Worm (Caenorhabditis elegans) whole organism, L3 larva: ENCODE measurements around the gene K08D12.8.

Experiments used
- R02D3.7 ChIP-seq: fragments of 150-350 bp; optimal IDR thresholded peaks from 2 replicates; lab custom pipeline; 2014; ENCODE audit warnings: missing biosample characterization, missing genetic modification characterization
- ZK546.5 ChIP-seq: sonication (generic microtip); optimal IDR thresholded peaks from 2 replicates; lab custom pipeline; 2017; ENCODE audit warnings: missing biosample characterization, missing genetic modification characterization
- aly-2 ChIP-seq: fragments of 150-350 bp; optimal IDR thresholded peaks from 2 replicates; lab custom pipeline; 2014; ENCODE audit warnings: missing biosample characterization, missing genetic modification characterization
- ama-1 ChIP-seq: fragments of 150-350 bp; optimal IDR thresholded peaks from 2 replicates; lab custom pipeline; 2018
- ceh-16 ChIP-seq: sonication (generic microtip); optimal IDR thresholded peaks from 2 replicates; lab custom pipeline; 2017; ENCODE audit warnings: missing biosample characterization, missing genetic modification characterization
- ceh-28 ChIP-seq: fragments of 150-350 bp; optimal IDR thresholded peaks from 2 replicates; lab custom pipeline; 2014; ENCODE audit warnings: missing biosample characterization, missing genetic modification reagents, missing genetic modification characterization
- ceh-9 ChIP-seq: sonication (generic microtip); optimal IDR thresholded peaks from 2 replicates; lab custom pipeline; 2018; ENCODE audit warnings: missing biosample characterization, missing genetic modification characterization
- egl-27 ChIP-seq: sonication (generic microtip); optimal IDR thresholded peaks from 4 replicates; lab custom pipeline; 2017; ENCODE audit warnings: missing biosample characterization, missing genetic modification reagents, missing genetic modification characterization
- egl-5 ChIP-seq: fragments of 150-350 bp; optimal IDR thresholded peaks from 2 replicates; lab custom pipeline; 2017; ENCODE audit warnings: missing biosample characterization, missing genetic modification reagents, missing genetic modification characterization, inconsistent platforms
- elt-1 ChIP-seq: fragments of 150-350 bp; optimal IDR thresholded peaks from 2 replicates; lab custom pipeline; 2014; ENCODE audit warnings: missing biosample characterization, missing genetic modification characterization
- elt-3 ChIP-seq, 3 experiments: fragments of 150-350 bp in 1 of 3; sonication (generic microtip) in 2 of 3; optimal IDR thresholded peaks; 2 replicates in 2 of 3; 4 replicates in 1 of 3; lab custom pipeline; 2014 to 2017; ENCODE audit warnings: missing biosample characterization in 3 of 3, missing genetic modification characterization in 3 of 3
- fkh-10 ChIP-seq: sonication (generic microtip); optimal IDR thresholded peaks from 2 replicates; lab custom pipeline; 2017; ENCODE audit warnings: missing biosample characterization, missing genetic modification reagents, missing genetic modification characterization
- fkh-2 ChIP-seq: fragments of 150-350 bp; optimal IDR thresholded peaks from 2 replicates; lab custom pipeline; 2014; ENCODE audit warnings: missing biosample characterization, missing genetic modification reagents, missing genetic modification characterization
- hmg-11 ChIP-seq: sonication (generic microtip); optimal IDR thresholded peaks from 2 replicates; lab custom pipeline; 2016; ENCODE audit warnings: missing genetic modification characterization, missing compliant biosample characterization
- jun-1 ChIP-seq: fragments of 150-350 bp; optimal IDR thresholded peaks from 2 replicates; lab custom pipeline; 2014; ENCODE audit warnings: missing biosample characterization, missing genetic modification reagents, missing genetic modification characterization
- lin-15B ChIP-seq: fragments of 150-350 bp; optimal IDR thresholded peaks from 2 replicates; lab custom pipeline; 2014; ENCODE audit warnings: missing biosample characterization, missing genetic modification characterization
- lin-39 ChIP-seq: fragments of 150-350 bp; optimal IDR thresholded peaks from 2 replicates; lab custom pipeline; 2018; ENCODE audit warnings: missing biosample characterization, missing genetic modification reagents, missing genetic modification characterization
- lsy-12 ChIP-seq: sonication (generic microtip); optimal IDR thresholded peaks from 2 replicates; lab custom pipeline; 2016; ENCODE audit warnings: mild to moderate bottlenecking, missing genetic modification characterization, missing compliant biosample characterization
- nfya-1 ChIP-seq: sonication (generic microtip); optimal IDR thresholded peaks from 2 replicates; lab custom pipeline; 2017; ENCODE audit warnings: missing genetic modification characterization, mild to moderate bottlenecking, missing compliant biosample characterization, antibody characterized with exemption, moderate library complexity; ENCODE audit not compliant: insufficient read depth
- nhr-11 ChIP-seq: fragments of 150-350 bp; optimal IDR thresholded peaks from 2 replicates; lab custom pipeline; 2014; ENCODE audit warnings: missing biosample characterization, missing genetic modification characterization
- nhr-12 ChIP-seq: fragments of 150-350 bp; optimal IDR thresholded peaks from 2 replicates; lab custom pipeline; 2014; ENCODE audit warnings: missing biosample characterization, missing genetic modification characterization
- nhr-23 ChIP-seq: fragments of 150-350 bp; optimal IDR thresholded peaks from 2 replicates; lab custom pipeline; 2014; ENCODE audit warnings: missing biosample characterization, missing genetic modification reagents, missing genetic modification characterization
- nhr-25 ChIP-seq: sonication (generic microtip); optimal IDR thresholded peaks from 2 replicates; lab custom pipeline; 2017; ENCODE audit warnings: missing biosample characterization, missing genetic modification characterization
- nhr-43 ChIP-seq: sonication (generic microtip); optimal IDR thresholded peaks from 2 replicates; lab custom pipeline; 2016; ENCODE audit warnings: mild to moderate bottlenecking, missing genetic modification characterization, missing compliant biosample characterization; ENCODE audit not compliant: poor library complexity, severe bottlenecking
- nhr-67 ChIP-seq: fragments of 150-350 bp; optimal IDR thresholded peaks from 2 replicates; lab custom pipeline; 2014; ENCODE audit warnings: missing biosample characterization, missing genetic modification characterization
- nhr-76 ChIP-seq: fragments of 150-350 bp; sonication (generic microtip); optimal IDR thresholded peaks from 5 replicates; lab custom pipeline; 2014; ENCODE audit warnings: missing biosample characterization, missing genetic modification characterization
- nhr-77 ChIP-seq: fragments of 150-350 bp; optimal IDR thresholded peaks from 2 replicates; lab custom pipeline; 2014; ENCODE audit warnings: missing biosample characterization, missing genetic modification characterization
- pqm-1 ChIP-seq: fragments of 150-350 bp; optimal IDR thresholded peaks from 2 replicates; lab custom pipeline; 2017; ENCODE audit warnings: missing biosample characterization, missing genetic modification characterization, inconsistent platforms
- sea-2 ChIP-seq: fragments of 150-350 bp; sonication (generic microtip); optimal IDR thresholded peaks from 4 replicates; lab custom pipeline; 2014; ENCODE audit warnings: missing biosample characterization, missing genetic modification reagents, missing genetic modification characterization
- snpc-4 ChIP-seq: fragments of 150-350 bp; optimal IDR thresholded peaks from 2 replicates; lab custom pipeline; 2014; ENCODE audit warnings: missing biosample characterization, missing genetic modification characterization
- tbx-2 ChIP-seq: sonication (generic microtip); optimal IDR thresholded peaks from 2 replicates; lab custom pipeline; 2016; ENCODE audit warnings: mild to moderate bottlenecking, missing genetic modification characterization, missing compliant biosample characterization
- zag-1 ChIP-seq: fragments of 150-350 bp; optimal IDR thresholded peaks from 2 replicates; lab custom pipeline; 2014; ENCODE audit warnings: missing biosample characterization, missing genetic modification characterization
- ztf-11 ChIP-seq: fragments of 150-350 bp; optimal IDR thresholded peaks from 2 replicates; lab custom pipeline; 2014; ENCODE audit warnings: missing biosample characterization, missing genetic modification characterization
- ztf-4 ChIP-seq: fragments of 150-350 bp; optimal IDR thresholded peaks from 2 replicates; lab custom pipeline; 2014; ENCODE audit warnings: missing biosample characterization, missing genetic modification characterization

The K08D12.8 gene

DNA sequence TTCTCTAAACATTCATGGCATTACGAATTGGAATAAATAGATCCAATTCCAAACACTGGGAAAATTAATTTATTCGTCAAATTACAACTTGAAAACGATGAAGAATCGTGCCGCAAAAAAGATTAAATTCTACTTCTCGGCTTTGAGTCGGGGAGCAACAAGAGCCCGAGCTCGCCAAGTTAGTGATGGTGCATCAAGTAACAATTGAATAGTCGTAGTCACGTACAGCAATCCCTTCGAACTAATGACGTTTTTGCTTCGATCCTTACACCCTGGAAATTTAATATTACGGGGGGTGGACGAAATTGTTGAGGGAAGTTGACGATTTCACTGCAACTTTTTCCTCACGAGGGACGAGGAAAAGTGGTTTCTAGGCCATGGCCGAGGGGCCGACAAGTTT is 34.3 kb upstream of the K08D12.8 start:
- TF ChIP-seq nhr-12 (tag; lab: Kevin White, UChicago) (no peak), elt-3 (tag; optimal IDR thresholded peaks at IDR 0.05; lab: Kevin White, UChicago) (no peak), nfya-1 (no peak), nhr-77 (no peak), jun-1 (no peak), nhr-11 (tag; lab: Kevin White, UChicago) (no peak), fkh-10 (GFP tag; lab: Kevin White, UChicago) (peak; percentile 30), lsy-12 (tag; lab: Kevin White, UChicago) (no peak), fkh-2 (tag; lab: Kevin White, UChicago) (no peak)

DNA sequence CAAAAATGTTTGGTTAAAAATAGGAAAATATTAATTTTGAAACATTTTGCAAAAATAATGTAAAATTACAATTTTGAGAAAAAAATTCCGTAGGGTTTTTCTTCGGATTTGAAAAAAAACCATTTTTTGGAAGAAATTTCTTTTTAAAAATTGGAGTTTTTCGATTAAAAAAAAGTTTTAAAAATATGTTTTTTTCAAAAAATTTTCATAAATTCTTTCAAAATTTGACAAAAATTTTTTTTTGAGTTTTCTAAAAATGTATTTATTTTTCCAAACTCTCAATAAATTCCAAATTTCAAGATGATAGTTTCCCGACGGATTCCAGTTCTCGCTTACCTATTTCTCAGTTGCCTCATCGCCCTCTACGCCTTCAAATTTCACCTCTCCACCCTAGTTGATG is 26.4 kb upstream of the K08D12.8 start, which contains the start of gene bus-2:
Gene bus-2 (plus strand): TSS at position 301 of the 400 bp plus-strand sequence.
- no peak for TF ChIP-seq egl-5 (tag; lab: Kevin White, UChicago)
- TF ChIP-seq ztf-11 (tag; lab: Kevin White, UChicago) = no peak
- no peak for TF ChIP-seq zag-1 (tag; lab: Kevin White, UChicago)
- TF ChIP-seq pqm-1 (tag; lab: Kevin White, UChicago) = no peak
- TF ChIP-seq egl-27 (tag; lab: Kevin White, UChicago) = no peak
- TF ChIP-seq R02D3.7 (tag; lab: Kevin White, UChicago) = no peak
- TF ChIP-seq ceh-9 = no peak
- TF ChIP-seq nhr-77 = no peak
- TF ChIP-seq nhr-25 = no peak
- no peak for TF ChIP-seq ceh-28 (tag; lab: Kevin White, UChicago)
- TF ChIP-seq snpc-4 (tag; lab: Kevin White, UChicago) = no peak
- TF ChIP-seq sea-2 = no peak

DNA sequence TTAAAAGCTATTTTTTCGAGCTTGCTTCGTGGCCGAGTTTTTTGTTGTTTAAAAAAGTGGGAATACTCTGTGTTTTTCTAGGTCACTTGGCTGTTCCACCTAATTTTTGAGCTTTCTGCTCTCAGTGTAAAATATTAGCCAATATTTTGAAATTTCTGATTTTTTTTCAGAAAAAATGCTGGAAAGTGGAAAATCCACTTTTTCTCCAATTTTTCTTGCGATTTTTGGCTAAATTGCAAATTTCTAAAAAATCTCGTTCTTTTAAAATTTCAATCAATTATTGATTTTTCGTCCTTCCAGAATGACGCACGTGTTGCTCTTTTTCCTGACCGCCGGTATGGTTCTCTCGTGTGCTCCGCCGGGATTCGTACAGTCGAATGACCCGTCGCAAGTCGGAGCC is 19.0 kb upstream of the K08D12.8 start, which contains the start of gene K08D12.4:
Gene K08D12.4 (plus strand): TSS at position 301 of the 400 bp plus-strand sequence.
- TF ChIP-seq nhr-23 (tag; lab: Kevin White, UChicago) (no peak), ceh-28 (tag; lab: Kevin White, UChicago) (peak; percentile 2)

DNA sequence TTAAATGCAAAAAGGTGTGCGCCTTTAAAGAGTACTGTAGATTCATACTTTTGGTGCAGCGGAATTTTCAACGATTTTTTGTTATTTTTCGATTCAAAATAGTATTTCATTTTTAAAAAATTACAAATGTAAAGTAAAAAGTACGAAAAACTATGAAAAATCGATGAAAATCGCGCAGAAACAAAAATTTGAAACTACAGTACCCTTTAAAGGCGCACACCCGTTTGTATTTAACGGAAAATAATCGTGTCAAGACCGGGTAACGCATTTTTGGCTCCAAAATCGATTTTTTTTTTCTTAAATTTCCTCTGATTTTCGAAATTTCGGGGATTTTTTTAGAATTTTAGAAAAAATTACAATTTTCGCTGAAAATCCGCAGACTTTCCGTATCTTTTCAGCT is 18.0 kb upstream of the K08D12.8 start:
- no peak for TF ChIP-seq ceh-28 (tag; lab: Kevin White, UChicago)
- TF ChIP-seq nhr-76 (tag; lab: Kevin White, UChicago) = no peak
- no peak for TF ChIP-seq fkh-10 (GFP tag; lab: Kevin White, UChicago)
- no peak for TF ChIP-seq zag-1 (tag; lab: Kevin White, UChicago)
- no peak for TF ChIP-seq egl-5 (tag; lab: Kevin White, UChicago)
- no peak for TF ChIP-seq nhr-23 (tag; lab: Kevin White, UChicago)
- no peak for TF ChIP-seq elt-1 (tag; lab: Kevin White, UChicago)
- TF ChIP-seq hmg-11 (tag; lab: Kevin White, UChicago) = no peak
- TF ChIP-seq lin-39 (tag; lab: Kevin White, UChicago) = no peak
- no peak for TF ChIP-seq nhr-25
- TF ChIP-seq nhr-67 (tag; lab: Kevin White, UChicago) = no peak
- TF ChIP-seq sea-2 = no peak
- no peak for TF ChIP-seq ceh-16 (tag; lab: Kevin White, UChicago)
- no peak for TF ChIP-seq nhr-43
- no peak for TF ChIP-seq ztf-4 (tag; lab: Kevin White, UChicago)
- TF ChIP-seq tbx-2 (tag; lab: Kevin White, UChicago) = no peak
- TF ChIP-seq lsy-12 (tag; lab: Kevin White, UChicago) = no peak

DNA sequence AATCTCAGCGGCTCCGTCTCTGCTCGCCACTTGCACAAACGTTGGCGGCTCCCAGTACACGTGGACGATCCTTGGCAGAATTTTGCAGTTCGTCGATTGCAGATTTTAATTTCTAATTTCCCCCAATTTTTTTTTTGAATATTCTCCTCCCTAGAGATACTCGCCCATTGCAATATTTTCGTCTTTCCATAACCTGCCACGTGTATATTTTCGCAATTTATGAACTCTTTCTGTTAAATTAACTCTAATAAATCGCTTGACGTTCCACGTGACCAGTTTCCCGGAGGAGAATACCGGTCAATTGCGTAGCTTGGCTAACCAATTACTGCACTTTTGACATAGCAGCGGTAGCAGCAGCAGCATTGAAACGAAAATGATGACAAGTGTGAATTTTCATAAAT is 17.6 kb upstream of the K08D12.8 start:
- TF ChIP-seq ama-1 (peak; percentile 57), aly-2 (peak; percentile 80), lin-15B (tag; lab: Kevin White, UChicago) (no peak), nhr-25 (peak; percentile 28), nfya-1 (peak; percentile 14), ceh-9 (no peak), nhr-11 (tag; lab: Kevin White, UChicago) (no peak), hmg-11 (tag; lab: Kevin White, UChicago) (peak; percentile 3), nhr-43 (peak; percentile 32), lin-39 (tag; lab: Kevin White, UChicago) (no peak), ZK546.5 (tag; lab: Kevin White, UChicago) (peak; percentile 8), nhr-76 (tag; lab: Kevin White, UChicago) (no peak)
